Worm (Caenorhabditis elegans) whole organism, L4/young adult: ENCODE results near the gene Y45F10B.9.

Experiments used
- dao-5 ChIP-seq: sonication (generic microtip); optimal IDR thresholded peaks from 2 replicates; lab custom pipeline; 2016; ENCODE audit warnings: missing genotype, missing genetic modification characterization, moderate library complexity, missing compliant biosample characterization
- him-1 ChIP-seq: sonication (generic microtip); optimal IDR thresholded peaks from 2 replicates; lab custom pipeline; 2016; ENCODE audit warnings: missing genotype, missing genetic modification reagents, missing genetic modification characterization, missing compliant biosample characterization

- no peak for TF ChIP-seq dao-5 (tag; lab: Kevin White, UChicago)
- no peak for TF ChIP-seq him-1 (tag; lab: Kevin White, UChicago)
Measured at ce11 chrIV:13561629-13562028, 36.1 kb downstream of the Y45F10B.9 start, which contains the start of the genes Y45F10B.13 and qui-1.
